Worm (Caenorhabditis elegans) whole organism, late embryonic: Measurements from ENCODE around the gene nspe-8.
"Not testable (repeated sequence)": the region's sequence is repeated elsewhere in the genome, so short reads cannot be mapped to it uniquely, and the experiment has no call there.

ENCODE experiments used
- C08G9.2 ChIP-seq: sonication (generic microtip); optimal IDR thresholded peaks from 2 replicates; lab custom pipeline; 2016; ENCODE audit warnings: mild to moderate bottlenecking, missing genetic modification characterization, moderate library complexity, missing compliant biosample characterization
- C38D4.7 ChIP-seq: fragments of 200-800 bp; sonication (Bioruptor generic); optimal IDR thresholded peaks from 2 replicates; lab custom pipeline; 2018; ENCODE audit warnings: mild to moderate bottlenecking, missing genetic modification characterization, moderate library complexity, missing compliant biosample characterization
- K02D7.2 ChIP-seq: sonication (generic microtip); optimal IDR thresholded peaks from 2 replicates; lab custom pipeline; 2017; ENCODE audit warnings: mild to moderate bottlenecking, missing genetic modification characterization, missing compliant biosample characterization
- K09A11.1 ChIP-seq: sonication (generic microtip); optimal IDR thresholded peaks from 2 replicates; lab custom pipeline; 2017; ENCODE audit warnings: antibody characterized with exemption, mild to moderate bottlenecking, missing genetic modification characterization, missing compliant biosample characterization; ENCODE audit not compliant: insufficient read depth
- ahr-1 ChIP-seq: sonication (generic microtip); optimal IDR thresholded peaks from 2 replicates; lab custom pipeline; 2016; ENCODE audit warnings: missing genetic modification characterization, missing compliant biosample characterization
- ama-1 ChIP-seq: fragments of 150-350 bp; optimal IDR thresholded peaks from 2 replicates; lab custom pipeline; 2014
- ceh-14 ChIP-seq: sonication (generic microtip); optimal IDR thresholded peaks from 2 replicates; lab custom pipeline; 2016; ENCODE audit warnings: missing genotype, missing genetic modification characterization, missing compliant biosample characterization
- ceh-18 ChIP-seq: sonication (generic microtip); optimal IDR thresholded peaks from 2 replicates; lab custom pipeline; 2016; ENCODE audit warnings: missing genetic modification characterization, missing compliant biosample characterization
- ceh-2 ChIP-seq: sonication (generic microtip); optimal IDR thresholded peaks from 2 replicates; lab custom pipeline; 2016; ENCODE audit warnings: missing genotype, missing genetic modification characterization, missing compliant biosample characterization
- ceh-22 ChIP-seq: sonication (generic microtip); optimal IDR thresholded peaks from 2 replicates; lab custom pipeline; 2017; ENCODE audit warnings: missing biosample characterization, missing genetic modification characterization
- ceh-30 ChIP-seq: fragments of 150-350 bp; optimal IDR thresholded peaks from 2 replicates; lab custom pipeline; 2014; ENCODE audit warnings: missing biosample characterization, missing genetic modification characterization
- ceh-34 ChIP-seq: sonication (generic microtip); optimal IDR thresholded peaks from 2 replicates; lab custom pipeline; 2016; ENCODE audit warnings: mild to moderate bottlenecking, missing genetic modification characterization, missing compliant biosample characterization
- ceh-45 ChIP-seq: fragments of 200-800 bp; sonication (Bioruptor generic); IDR thresholded peaks from 2 replicates; pipeline ENCODE4 v1.3.6; 2022; ENCODE audit warnings: missing genetic modification reagents, missing genetic modification characterization, missing compliant biosample characterization
- ceh-48 ChIP-seq: sonication (generic microtip); optimal IDR thresholded peaks from 2 replicates; lab custom pipeline; 2016; ENCODE audit warnings: missing genetic modification characterization, inconsistent platforms, missing compliant biosample characterization
- che-1 ChIP-seq: sonication (generic microtip); optimal IDR thresholded peaks from 2 replicates; lab custom pipeline; 2016; ENCODE audit warnings: mild to moderate bottlenecking, missing genetic modification characterization, missing compliant biosample characterization
- ets-4 ChIP-seq: sonication (generic microtip); optimal IDR thresholded peaks from 2 replicates; lab custom pipeline; 2016; ENCODE audit warnings: missing genetic modification characterization, missing compliant biosample characterization
- fkh-10 ChIP-seq: fragments of 150-350 bp; optimal IDR thresholded peaks from 2 replicates; lab custom pipeline; 2014; ENCODE audit warnings: missing biosample characterization, missing genetic modification reagents, missing genetic modification characterization
- fkh-6 ChIP-seq: sonication (generic microtip); optimal IDR thresholded peaks from 2 replicates; lab custom pipeline; 2016; ENCODE audit warnings: missing genetic modification characterization, missing compliant biosample characterization
- gmeb-2 ChIP-seq: sonication (generic microtip); optimal IDR thresholded peaks from 2 replicates; lab custom pipeline; 2016; ENCODE audit warnings: missing genetic modification characterization, inconsistent platforms, missing compliant biosample characterization
- hlh-6 ChIP-seq: sonication (generic microtip); optimal IDR thresholded peaks from 2 replicates; lab custom pipeline; 2016; ENCODE audit warnings: missing genotype, missing genetic modification characterization, missing compliant biosample characterization
- lim-6 ChIP-seq: sonication (generic microtip); optimal IDR thresholded peaks from 2 replicates; lab custom pipeline; 2016; ENCODE audit warnings: missing genetic modification characterization, missing compliant biosample characterization
- lin-11 ChIP-seq: fragments of 200-800 bp; sonication (Bioruptor generic); optimal IDR thresholded peaks from 2 replicates; lab custom pipeline; 2018; ENCODE audit warnings: mild to moderate bottlenecking, missing genetic modification characterization, missing compliant biosample characterization
- madf-2 ChIP-seq: sonication (generic microtip); optimal IDR thresholded peaks from 2 replicates; lab custom pipeline; 2017; ENCODE audit warnings: missing genetic modification characterization, missing compliant biosample characterization
- mec-3 ChIP-seq: sonication (generic microtip); optimal IDR thresholded peaks from 2 replicates; lab custom pipeline; 2016; ENCODE audit warnings: borderline replicate concordance, missing genetic modification characterization, missing compliant biosample characterization
- nhr-11 ChIP-seq: fragments of 150-350 bp; optimal IDR thresholded peaks from 2 replicates; lab custom pipeline; 2014; ENCODE audit warnings: missing biosample characterization, missing genetic modification characterization
- nhr-232 ChIP-seq: sonication (generic microtip); optimal IDR thresholded peaks from 2 replicates; lab custom pipeline; 2016; ENCODE audit warnings: missing genetic modification characterization, missing compliant biosample characterization
- npax-4 ChIP-seq: sonication (generic microtip); optimal IDR thresholded peaks from 2 replicates; lab custom pipeline; 2016; ENCODE audit warnings: missing genetic modification characterization, missing compliant biosample characterization
- pag-3 ChIP-seq: sonication (generic microtip); optimal IDR thresholded peaks from 2 replicates; lab custom pipeline; 2016; ENCODE audit warnings: missing compliant biosample characterization, missing genetic modification characterization, borderline replicate concordance
- pat-9 ChIP-seq: fragments of 200-800 bp; sonication (Bioruptor generic); optimal IDR thresholded peaks from 2 replicates; lab custom pipeline; 2018; ENCODE audit warnings: mild to moderate bottlenecking, missing genetic modification characterization, moderate library complexity, missing compliant biosample characterization
- pax-1 ChIP-seq: fragments of 150-350 bp; optimal IDR thresholded peaks from 2 replicates; lab custom pipeline; 2014; ENCODE audit warnings: missing biosample characterization, missing genetic modification characterization
- pha-2 ChIP-seq: sonication (generic microtip); optimal IDR thresholded peaks from 2 replicates; lab custom pipeline; 2017; ENCODE audit warnings: mild to moderate bottlenecking, missing genetic modification characterization, missing compliant biosample characterization
- pha-4 ChIP-seq: fragments of 150-350 bp; optimal IDR thresholded peaks from 2 replicates; lab custom pipeline; 2018; ENCODE audit warnings: missing biosample characterization, missing genetic modification reagents, missing genetic modification characterization
- pros-1 ChIP-seq: fragments of 150-350 bp; optimal IDR thresholded peaks from 2 replicates; lab custom pipeline; 2014; ENCODE audit warnings: missing biosample characterization, missing genetic modification reagents, missing genetic modification characterization
- ref-2 ChIP-seq: sonication (generic microtip); optimal IDR thresholded peaks from 2 replicates; lab custom pipeline; 2016; ENCODE audit warnings: missing genetic modification characterization, missing compliant biosample characterization
- sdc-2 ChIP-seq: sonication (generic microtip); optimal IDR thresholded peaks from 2 replicates; lab custom pipeline; 2016; ENCODE audit warnings: missing genotype, missing genetic modification characterization, missing compliant biosample characterization
- sox-4 ChIP-seq: sonication (generic microtip); optimal IDR thresholded peaks from 2 replicates; lab custom pipeline; 2017; ENCODE audit warnings: mild to moderate bottlenecking, missing genetic modification characterization, inconsistent platforms, missing compliant biosample characterization
- tbx-2 ChIP-seq: sonication (generic microtip); optimal IDR thresholded peaks from 2 replicates; lab custom pipeline; 2016; ENCODE audit warnings: missing genetic modification characterization, missing compliant biosample characterization
- unc-42 ChIP-seq: sonication (generic microtip); optimal IDR thresholded peaks from 2 replicates; lab custom pipeline; 2016; ENCODE audit warnings: missing genotype, missing genetic modification characterization, missing compliant biosample characterization
- unc-55 ChIP-seq: sonication (generic microtip); optimal IDR thresholded peaks from 2 replicates; lab custom pipeline; 2017; ENCODE audit warnings: missing biosample characterization, missing genetic modification reagents, missing genetic modification characterization
- zip-5 ChIP-seq: sonication (generic microtip); optimal IDR thresholded peaks from 2 replicates; lab custom pipeline; 2016; ENCODE audit warnings: missing genetic modification characterization, missing compliant biosample characterization

Gene nspe-8

ce11 chrII:12626887-12627286 is 5.1 kb upstream of the nspe-8 start, which contains the start of gene nspe-7 (continued):
- no peak for TF ChIP-seq C08G9.2 (tag; lab: Kevin White, UChicago)
- no peak for TF ChIP-seq lim-6

DNA sequence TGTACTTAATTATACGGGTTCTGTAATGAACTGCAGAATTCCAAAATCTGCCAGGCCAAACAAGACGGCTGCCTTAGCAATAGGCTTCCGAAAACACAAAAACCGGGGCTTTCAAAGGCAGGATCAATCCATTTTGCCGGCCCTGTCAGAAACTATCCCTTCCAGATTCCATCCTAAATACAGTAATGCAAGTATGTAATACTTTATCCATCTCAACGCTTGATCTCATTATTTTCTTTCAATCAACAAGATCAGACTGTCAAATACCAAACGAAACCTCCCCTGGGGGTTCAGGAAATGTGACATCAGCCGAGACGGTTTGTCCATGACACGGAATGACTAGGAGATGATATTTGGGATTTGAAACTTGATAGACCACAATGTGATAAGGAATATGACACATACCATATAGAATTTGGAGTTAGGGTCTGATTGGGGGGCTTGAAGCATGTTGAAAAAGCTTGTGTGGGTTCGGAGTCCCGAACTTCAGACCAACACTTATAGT is 4.4 kb upstream of the nspe-8 start:
- TF ChIP-seq sdc-2 (tag; lab: Kevin White, UChicago) (no peak), K09A11.1 (no peak), ceh-45 (GFP tag; lab: Robert Waterston, UW) (no peak)

DNA sequence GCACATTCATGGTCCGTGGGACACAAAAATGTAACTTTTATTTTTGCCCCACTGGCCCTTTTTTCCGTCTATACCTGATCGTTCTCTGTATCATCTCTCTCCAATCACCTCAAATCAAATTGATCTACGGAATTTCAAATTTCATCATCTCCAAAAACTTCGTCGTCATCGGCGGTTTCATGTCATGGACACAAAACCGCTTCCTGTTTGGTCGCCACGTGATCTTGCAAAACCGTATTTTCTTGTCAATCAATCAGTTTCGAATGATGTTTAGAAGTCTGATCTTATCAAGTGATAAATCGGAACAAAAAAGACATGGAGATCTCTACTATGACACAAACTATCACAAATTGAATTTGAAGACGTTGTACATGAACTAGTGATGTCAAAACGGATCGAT is 3.9 kb upstream of the nspe-8 start:
- TF ChIP-seq ceh-2 (tag; lab: Kevin White, UChicago) (no peak), C38D4.7 (GFP tag; lab: Kevin White, UChicago) (no peak), pha-2 (tag; lab: Kevin White, UChicago) (no peak), mec-3 (no peak), pat-9 (tag; lab: Kevin White, UChicago) (no peak), C08G9.2 (tag; lab: Kevin White, UChicago) (no peak), pha-4 (tag; lab: Kevin White, UChicago) (no peak), fkh-10 (no peak), tbx-2 (no peak), pag-3 (no peak), sdc-2 (tag; lab: Kevin White, UChicago) (no peak), ama-1 (lab: Kevin White, UChicago) (no peak)

ce11 chrII:12624433-12624832 is 2.7 kb upstream of the nspe-8 start, which contains the start of gene Y38E10A.14:
Y38E10A.14 (minus strand) TSS chrII:12624533.
- not testable (repeated sequence) for TF ChIP-seq hlh-6 (tag; lab: Kevin White, UChicago); nhr-232; K02D7.2 (tag; lab: Kevin White, UChicago)
- TF ChIP-seq, all 69 proteins: peak for 0; not testable (repeated sequence) for 69

ce11 chrII:12622843-12623242 is 1.1 kb upstream of the nspe-8 start:
- TF ChIP-seq unc-55 (GFP tag; lab: Kevin White, UChicago) (no peak), npax-4 (tag; lab: Kevin White, UChicago) (no peak), ceh-45 (GFP tag; lab: Robert Waterston, UW) (no peak), ref-2 (no peak), C38D4.7 (GFP tag; lab: Kevin White, UChicago) (no peak)

DNA sequence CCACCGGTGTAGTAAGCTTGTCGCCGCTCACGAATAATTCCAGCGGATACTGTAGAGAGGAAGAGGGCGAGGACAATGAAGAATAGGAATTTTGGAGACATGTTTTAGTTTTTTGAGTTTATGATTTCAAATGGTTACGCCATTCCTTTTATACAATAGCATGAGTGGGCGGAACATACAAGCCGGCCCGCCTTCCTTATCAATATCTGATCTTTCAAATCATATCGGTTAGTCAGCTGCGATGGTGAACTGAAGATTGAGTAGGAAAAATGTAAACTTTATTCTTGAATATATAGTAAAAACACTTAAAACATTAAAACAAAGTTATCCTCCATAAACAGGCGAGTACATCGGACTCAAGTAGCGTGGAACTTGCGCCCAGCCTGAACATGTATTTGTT is 994 bp downstream of the nspe-8 start, which contains the start of gene nspe-1:
nspe-1 (minus strand) TSS at position 101 of the 400 bp plus-strand sequence.
- no peak for TF ChIP-seq pros-1
- TF ChIP-seq nhr-11 = no peak
- TF ChIP-seq gmeb-2 (tag; lab: Kevin White, UChicago) = no peak
- TF ChIP-seq mec-3 = no peak
- TF ChIP-seq hlh-6 (tag; lab: Kevin White, UChicago) = no peak
- TF ChIP-seq fkh-6 (tag; lab: Kevin White, UChicago) = no peak
- no peak for TF ChIP-seq ceh-14 (tag; lab: Kevin White, UChicago)
- TF ChIP-seq ama-1 (lab: Kevin White, UChicago) = no peak
- TF ChIP-seq pha-2 (tag; lab: Kevin White, UChicago) = no peak
- TF ChIP-seq ahr-1 (tag; lab: Kevin White, UChicago) = no peak
- TF ChIP-seq nhr-232 = no peak
- TF ChIP-seq lin-11 (tag; lab: Kevin White, UChicago) = no peak
- TF ChIP-seq C38D4.7 (GFP tag; lab: Kevin White, UChicago) = no peak

DNA sequence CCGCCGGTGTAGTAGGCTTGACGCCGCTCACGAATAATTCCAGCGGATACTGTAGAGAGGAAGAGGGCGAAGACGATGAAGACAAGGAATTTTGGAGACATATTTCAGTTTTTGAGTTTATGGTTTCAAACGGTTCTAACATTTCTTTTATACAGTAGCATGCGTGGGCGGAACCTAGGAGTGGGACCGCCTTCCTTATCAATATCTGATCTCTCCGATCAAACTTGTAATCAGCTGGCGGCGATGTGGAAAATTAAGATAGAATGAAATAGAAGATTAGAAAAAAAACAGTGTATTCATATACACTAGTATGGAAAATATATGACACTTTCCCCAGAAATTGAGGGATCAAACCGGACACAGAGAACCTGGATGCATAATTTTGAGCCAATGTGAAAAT is 2.5 kb downstream of the nspe-8 start, which contains the start of gene nspe-2:
nspe-2 (minus strand) TSS at position 101 of the 400 bp plus-strand sequence.
- TF ChIP-seq ets-4 (tag; lab: Kevin White, UChicago) (no peak), pros-1 (no peak), ceh-30 (tag; lab: Kevin White, UChicago) (no peak), unc-55 (GFP tag; lab: Kevin White, UChicago) (no peak), ceh-45 (GFP tag; lab: Robert Waterston, UW) (no peak), unc-42 (no peak), pax-1 (tag; lab: Kevin White, UChicago) (no peak), che-1 (tag; lab: Kevin White, UChicago) (no peak), tbx-2 (no peak), zip-5 (no peak), ceh-48 (tag; lab: Kevin White, UChicago) (no peak), ceh-34 (no peak), sox-4 (tag; lab: Kevin White, UChicago) (no peak), ceh-18 (tag; lab: Kevin White, UChicago) (no peak), madf-2 (tag; lab: Kevin White, UChicago) (no peak), ceh-22 (tag; lab: Kevin White, UChicago) (no peak)
- TF ChIP-seq, all 69 proteins: peak for 0
